Worm (Caenorhabditis elegans) whole organism, L2 larva: ENCODE results near the gene rhi-1.
A peak's percentile ranks its signal among the peaks of the same experiment; 100 is the strongest.

ENCODE experiments used
- C34F6.9 ChIP-seq: fragments of 150-350 bp; optimal IDR thresholded peaks from 2 replicates; lab custom pipeline; 2014; ENCODE audit warnings: missing biosample characterization, missing genetic modification characterization
- F13H6.1 ChIP-seq: sonication (generic microtip); optimal IDR thresholded peaks from 2 replicates; lab custom pipeline; 2016; ENCODE audit warnings: missing genetic modification characterization, missing compliant biosample characterization
- R02D3.7 ChIP-seq: fragments of 150-350 bp; optimal IDR thresholded peaks from 2 replicates; lab custom pipeline; 2014; ENCODE audit warnings: missing biosample characterization, missing genetic modification characterization
- Y55F3AM.14 ChIP-seq: fragments of 200-800 bp; sonication (Bioruptor generic); optimal IDR thresholded peaks from 2 replicates; lab custom pipeline; 2018; ENCODE audit warnings: mild to moderate bottlenecking, missing genetic modification characterization, missing compliant biosample characterization
- ZK546.5 ChIP-seq: sonication (generic microtip); optimal IDR thresholded peaks from 2 replicates; lab custom pipeline; 2017; ENCODE audit warnings: missing biosample characterization, missing genetic modification characterization
- alr-1 ChIP-seq: fragments of 150-350 bp; optimal IDR thresholded peaks from 2 replicates; lab custom pipeline; 2014; ENCODE audit warnings: missing biosample characterization, missing genetic modification characterization
- aly-2 ChIP-seq: fragments of 150-350 bp; optimal IDR thresholded peaks from 2 replicates; lab custom pipeline; 2014; ENCODE audit warnings: missing biosample characterization, missing genetic modification characterization
- ama-1 ChIP-seq: fragments of 150-350 bp; optimal IDR thresholded peaks from 2 replicates; lab custom pipeline; 2018; ENCODE audit warnings: inconsistent platforms
- blmp-1 ChIP-seq: sonication (generic microtip); optimal IDR thresholded peaks from 2 replicates; lab custom pipeline; 2017; ENCODE audit warnings: missing genetic modification characterization, mild to moderate bottlenecking, missing compliant biosample characterization, antibody characterized with exemption, moderate library complexity; ENCODE audit not compliant: insufficient read depth
- crh-2 ChIP-seq: sonication (generic microtip); optimal IDR thresholded peaks from 2 replicates; lab custom pipeline; 2017; ENCODE audit warnings: missing biosample characterization, missing genetic modification characterization
- egl-27 ChIP-seq: sonication (generic microtip); optimal IDR thresholded peaks from 3 replicates; lab custom pipeline; 2017; ENCODE audit warnings: missing biosample characterization, missing genetic modification reagents, missing genetic modification characterization
- elt-3 ChIP-seq: sonication (generic microtip); optimal IDR thresholded peaks from 2 replicates; lab custom pipeline; 2017; ENCODE audit warnings: missing biosample characterization, missing genetic modification characterization
- fos-1 ChIP-seq: fragments of 150-350 bp; optimal IDR thresholded peaks from 2 replicates; lab custom pipeline; 2014; ENCODE audit warnings: missing biosample characterization, missing genetic modification characterization
- lin-11 ChIP-seq: fragments of 150-350 bp; sonication (generic microtip); optimal IDR thresholded peaks from 2 replicates; lab custom pipeline; 2014; ENCODE audit warnings: missing biosample characterization, missing genetic modification characterization, inconsistent platforms, mixed read lengths
- lin-13 ChIP-seq: fragments of 150-350 bp; optimal IDR thresholded peaks from 2 replicates; lab custom pipeline; 2014; ENCODE audit warnings: missing biosample characterization, missing genetic modification reagents, missing genetic modification characterization
- lin-39 ChIP-seq: fragments of 150-350 bp; optimal IDR thresholded peaks from 2 replicates; lab custom pipeline; 2014; ENCODE audit warnings: missing biosample characterization, missing genetic modification reagents, missing genetic modification characterization
- lsy-2 ChIP-seq, 2 experiments: fragments of 150-350 bp in 1 of 2; sonication (generic microtip) in 1 of 2; optimal IDR thresholded peaks; 2 replicates each; lab custom pipeline; 2014 to 2017; ENCODE audit warnings: missing biosample characterization in 2 of 2, missing genetic modification characterization in 2 of 2
- mab-5 ChIP-seq: fragments of 150-350 bp; optimal IDR thresholded peaks from 2 replicates; lab custom pipeline; 2014; ENCODE audit warnings: missing biosample characterization, missing genetic modification characterization
- mbf-1 ChIP-seq: sonication (generic microtip); optimal IDR thresholded peaks from 2 replicates; lab custom pipeline; 2017; ENCODE audit warnings: missing biosample characterization, missing genetic modification characterization
- mdl-1 ChIP-seq, 2 experiments: fragments of 150-350 bp in 1 of 2; sonication (generic microtip) in 1 of 2; optimal IDR thresholded peaks; 2 replicates each; lab custom pipeline; 2017; ENCODE audit warnings: missing biosample characterization in 2 of 2, missing genetic modification characterization in 2 of 2
- nhr-10 ChIP-seq: sonication (generic microtip); optimal IDR thresholded peaks from 2 replicates; lab custom pipeline; 2017; ENCODE audit warnings: missing biosample characterization, missing genetic modification characterization
- nhr-11 ChIP-seq: fragments of 150-350 bp; optimal IDR thresholded peaks from 2 replicates; lab custom pipeline; 2014; ENCODE audit warnings: missing biosample characterization, missing genetic modification characterization
- nhr-12 ChIP-seq: fragments of 150-350 bp; optimal IDR thresholded peaks from 2 replicates; lab custom pipeline; 2014; ENCODE audit warnings: missing biosample characterization, missing genetic modification characterization
- nhr-129 ChIP-seq: fragments of 150-350 bp; optimal IDR thresholded peaks from 2 replicates; lab custom pipeline; 2014; ENCODE audit warnings: missing biosample characterization, missing genetic modification characterization
- nhr-237 ChIP-seq: fragments of 150-350 bp; optimal IDR thresholded peaks from 2 replicates; lab custom pipeline; 2014; ENCODE audit warnings: missing biosample characterization, missing genetic modification characterization
- nhr-25 ChIP-seq: fragments of 150-350 bp; sonication (generic microtip); optimal IDR thresholded peaks from 3 replicates; lab custom pipeline; 2014; ENCODE audit warnings: missing biosample characterization, missing genetic modification characterization
- nhr-6 ChIP-seq: fragments of 150-350 bp; optimal IDR thresholded peaks from 2 replicates; lab custom pipeline; 2014; ENCODE audit warnings: missing biosample characterization, missing genetic modification characterization
- nhr-77 ChIP-seq: fragments of 150-350 bp; optimal IDR thresholded peaks from 2 replicates; lab custom pipeline; 2014; ENCODE audit warnings: missing biosample characterization, missing genetic modification characterization
- sem-4 ChIP-seq: fragments of 150-350 bp; optimal IDR thresholded peaks from 2 replicates; lab custom pipeline; 2014; ENCODE audit warnings: missing biosample characterization, missing genetic modification reagents, missing genetic modification characterization
- skn-1 ChIP-seq: sonication (generic microtip); optimal IDR thresholded peaks from 2 replicates; lab custom pipeline; 2017; ENCODE audit warnings: missing biosample characterization, missing genetic modification characterization
- sma-3 ChIP-seq: sonication (generic microtip); optimal IDR thresholded peaks from 2 replicates; lab custom pipeline; 2016; ENCODE audit warnings: missing genetic modification reagents, missing genetic modification characterization, missing compliant biosample characterization
- sma-9 ChIP-seq, 2 experiments: fragments of 150-350 bp in 1 of 2; sonication (generic microtip) in 1 of 2; optimal IDR thresholded peaks; 2 replicates each; lab custom pipeline; 2014 to 2016; ENCODE audit warnings: missing genetic modification characterization in 2 of 2, mild to moderate bottlenecking in 1 of 2, missing biosample characterization in 1 of 2, missing compliant biosample characterization in 1 of 2, missing genetic modification reagents in 1 of 2, moderate library complexity in 1 of 2
- snpc-4 ChIP-seq: fragments of 150-350 bp; optimal IDR thresholded peaks from 2 replicates; lab custom pipeline; 2014; ENCODE audit warnings: missing biosample characterization, missing genetic modification characterization
- unc-55 ChIP-seq: fragments of 150-350 bp; sonication (generic microtip); optimal IDR thresholded peaks from 3 replicates; lab custom pipeline; 2014; ENCODE audit warnings: missing biosample characterization, missing genetic modification reagents, missing genetic modification characterization
- zag-1 ChIP-seq: fragments of 150-350 bp; optimal IDR thresholded peaks from 2 replicates; lab custom pipeline; 2014; ENCODE audit warnings: missing biosample characterization, missing genetic modification characterization
- ztf-11 ChIP-seq: sonication (generic microtip); optimal IDR thresholded peaks from 2 replicates; lab custom pipeline; 2017; ENCODE audit warnings: missing biosample characterization, missing genetic modification characterization

The rhi-1 gene

ce11 chrX:4484072-4484471 lies 24.2 kb upstream of the rhi-1 start:
- TF ChIP-seq nhr-129 (tag; lab: Kevin White, UChicago) = peak; percentile 5
- no peak for TF ChIP-seq C34F6.9 (tag; lab: Kevin White, UChicago)
- no peak for TF ChIP-seq nhr-12 (tag; lab: Kevin White, UChicago)
- TF ChIP-seq lin-39 (tag; lab: Kevin White, UChicago) = no peak
- TF ChIP-seq mab-5 (tag; lab: Kevin White, UChicago) = no peak
- no peak for TF ChIP-seq snpc-4
- no peak for TF ChIP-seq Y55F3AM.14 (GFP tag; lab: Kevin White, UChicago)
- peak; percentile 5 for TF ChIP-seq blmp-1
- TF ChIP-seq sma-9 (GFP tag; optimal IDR thresholded peaks at IDR 0.05; lab: Kevin White, UChicago) = no peak
- TF ChIP-seq sma-9 (tag; optimal IDR thresholded peaks at IDR 0.05; lab: Kevin White, UChicago) = no peak
- TF ChIP-seq fos-1 (tag; lab: Kevin White, UChicago) = peak; percentile 15
- TF ChIP-seq F13H6.1 = no peak
- TF ChIP-seq nhr-10 (tag; lab: Kevin White, UChicago) = no peak
- no peak for TF ChIP-seq lsy-2 (tag; optimal IDR thresholded peaks at IDR 0.05; lab: Kevin White, UChicago)
- TF ChIP-seq skn-1 (tag; lab: Kevin White, UChicago) = no peak
- no peak for TF ChIP-seq nhr-237 (tag; lab: Kevin White, UChicago)
- TF ChIP-seq aly-2 = no peak
- no peak for TF ChIP-seq R02D3.7 (tag; lab: Kevin White, UChicago)
- TF ChIP-seq sem-4 (tag; lab: Kevin White, UChicago) = no peak
- no peak for TF ChIP-seq mdl-1 (tag; optimal IDR thresholded peaks at IDR 0.05; lab: Kevin White, UChicago)
- TF ChIP-seq mbf-1 = no peak
- TF ChIP-seq crh-2 (tag; lab: Kevin White, UChicago) = no peak
- TF ChIP-seq, all 48 proteins: peak for 3

- TF ChIP-seq lin-13 (GFP tag; lab: Kevin White, UChicago) = no peak
- TF ChIP-seq unc-55 (GFP tag; lab: Kevin White, UChicago) = peak; percentile 56
- no peak for TF ChIP-seq alr-1 (tag; lab: Kevin White, UChicago)
- TF ChIP-seq C34F6.9 (tag; lab: Kevin White, UChicago) = peak; percentile 12
- TF ChIP-seq ztf-11 (tag; lab: Kevin White, UChicago) = no peak
Observed at ce11 chrX:4488807-4489336, 19.4 kb upstream of the rhi-1 start, which contains the start of gene ncr-1. Gene ncr-1 (minus strand): TSS chrX:4488857.

ce11 chrX:4490400-4490799 lies 17.9 kb upstream of the rhi-1 start:
- peak; percentile 65 for TF ChIP-seq nhr-129 (tag; lab: Kevin White, UChicago)
- no peak for TF ChIP-seq nhr-6 (tag; lab: Kevin White, UChicago)
- peak; percentile 47 for TF ChIP-seq C34F6.9 (tag; lab: Kevin White, UChicago)
- no peak for TF ChIP-seq mab-5 (tag; lab: Kevin White, UChicago)
- TF ChIP-seq, all 48 proteins: peak for 2

ce11 chrX:4492199-4492598 lies 16.1 kb upstream of the rhi-1 start, which contains the start of gene F46H6.5:
Gene F46H6.5 (minus strand): TSS chrX:4492208.
- no peak for TF ChIP-seq egl-27
- TF ChIP-seq nhr-25 (tag; lab: Kevin White, UChicago) = no peak

- TF ChIP-seq mdl-1 (tag; optimal IDR thresholded peaks at IDR 0.05; lab: Kevin White, UChicago) = no peak
- TF ChIP-seq nhr-11 (tag; lab: Kevin White, UChicago) = no peak
- no peak for TF ChIP-seq nhr-237 (tag; lab: Kevin White, UChicago)
- no peak for TF ChIP-seq sma-3
- TF ChIP-seq F13H6.1 = no peak
- no peak for TF ChIP-seq lin-11
- TF ChIP-seq zag-1 = no peak
- no peak for TF ChIP-seq sma-9 (GFP tag; optimal IDR thresholded peaks at IDR 0.05; lab: Kevin White, UChicago)
- TF ChIP-seq sma-9 (tag; optimal IDR thresholded peaks at IDR 0.05; lab: Kevin White, UChicago) = no peak
- TF ChIP-seq mbf-1 = no peak
- no peak for TF ChIP-seq ZK546.5 (tag; lab: Kevin White, UChicago)
- TF ChIP-seq fos-1 (tag; lab: Kevin White, UChicago) = no peak
- no peak for TF ChIP-seq nhr-25 (tag; lab: Kevin White, UChicago)
- no peak for TF ChIP-seq nhr-77
- TF ChIP-seq elt-3 = no peak
- no peak for TF ChIP-seq mab-5 (tag; lab: Kevin White, UChicago)
- no peak for TF ChIP-seq C34F6.9 (tag; lab: Kevin White, UChicago)
- TF ChIP-seq crh-2 (tag; lab: Kevin White, UChicago) = no peak
- no peak for TF ChIP-seq ama-1 (lab: Kevin White, UChicago)
- no peak for TF ChIP-seq nhr-129 (tag; lab: Kevin White, UChicago)
- TF ChIP-seq, all 48 proteins: peak for 0
Observed at ce11 chrX:4493439-4494006, 14.8 kb upstream of the rhi-1 start.
